Fruit fly (Drosophila melanogaster) whole organism, embryonic: ENCODE data around the gene Rtnl1.

Experiments used
- Abd-B ChIP-seq: fragments of 200-800 bp; sonication (Bioruptor generic); optimal IDR thresholded peaks from 2 replicates; lab custom pipeline; 2018; ENCODE audit warnings: missing biosample characterization, mild to moderate bottlenecking, missing genetic modification characterization, moderate library complexity
- Asciz ChIP-seq: fragments of 200-800 bp; sonication (Bioruptor generic); optimal IDR thresholded peaks from 2 replicates; lab custom pipeline; 2017; ENCODE audit warnings: missing biosample characterization, mild to moderate bottlenecking, missing genetic modification characterization, missing genetic modification reagents
- Awh ChIP-seq: fragments of 200-800 bp; sonication (Bioruptor generic); IDR thresholded peaks from 2 replicates; pipeline ENCODE4, ENCODE4 v1.3.6; 2022; ENCODE audit warnings: missing biosample characterization, missing genetic modification characterization
- CG10565 ChIP-seq: fragments of 200-800 bp; sonication (Bioruptor generic); optimal IDR thresholded peaks from 3 replicates; lab custom pipeline; 2016; ENCODE audit warnings: missing biosample characterization, mild to moderate bottlenecking, missing genetic modification characterization
- CG12071 ChIP-seq: fragments of 200-800 bp; sonication (Bioruptor generic); optimal IDR thresholded peaks from 3 replicates; lab custom pipeline; 2018; ENCODE audit warnings: missing biosample characterization, mild to moderate bottlenecking, missing genetic modification characterization
- CG13894 ChIP-seq: fragments of 200-800 bp; sonication (Bioruptor generic); optimal IDR thresholded peaks from 3 replicates; lab custom pipeline; 2018; ENCODE audit warnings: missing biosample characterization, mild to moderate bottlenecking, missing genetic modification characterization, moderate library complexity
- CG14667 ChIP-seq: fragments of 200-800 bp; sonication (Bioruptor generic); IDR thresholded peaks from 2 replicates; pipeline ENCODE4 v1.3.6; 2022; ENCODE audit warnings: missing biosample characterization, missing genetic modification characterization
- CG18619 ChIP-seq: fragments of 200-800 bp; sonication (Bioruptor generic); optimal IDR thresholded peaks from 3 replicates; lab custom pipeline; 2017; ENCODE audit warnings: missing biosample characterization, mild to moderate bottlenecking, missing genetic modification characterization
- CG2199 ChIP-seq: fragments of 200-800 bp; sonication (Bioruptor generic); IDR thresholded peaks from 3 replicates; pipeline ENCODE4 v1.3.6; 2022; ENCODE audit warnings: missing biosample characterization, missing genetic modification characterization
- CG2875 ChIP-seq: fragments of 200-800 bp; sonication (Bioruptor generic); optimal IDR thresholded peaks from 2 replicates; lab custom pipeline; 2017; ENCODE audit warnings: missing biosample characterization, mild to moderate bottlenecking, missing genetic modification characterization, missing genetic modification reagents
- CG3726 ChIP-seq: fragments of 200-800 bp; sonication (Bioruptor generic); IDR thresholded peaks from 3 replicates; pipeline ENCODE4, ENCODE4 v1.3.6; 2022; ENCODE audit warnings: missing biosample characterization, missing genetic modification characterization
- CG42726 ChIP-seq: fragments of 200-800 bp; sonication (Bioruptor generic); IDR thresholded peaks from 2 replicates; pipeline ENCODE4 v1.3.6; 2022; ENCODE audit warnings: missing biosample characterization, missing genetic modification characterization; ENCODE audit not compliant: partially characterized antibody
- CG6175 ChIP-seq: fragments of 200-800 bp; sonication (Bioruptor generic); IDR thresholded peaks from 3 replicates; pipeline ENCODE4 v1.3.6; 2022; ENCODE audit warnings: missing biosample characterization, missing genetic modification characterization
- CG6683 ChIP-seq: fragments of 200-800 bp; sonication (Bioruptor generic); optimal IDR thresholded peaks from 2 replicates; lab custom pipeline; 2017; ENCODE audit warnings: missing biosample characterization, mild to moderate bottlenecking, missing genetic modification characterization, missing genetic modification reagents
- CG7839 ChIP-seq: fragments of 200-800 bp; sonication (Bioruptor generic); optimal IDR thresholded peaks from 3 replicates; lab custom pipeline; 2018; ENCODE audit warnings: missing biosample characterization, mild to moderate bottlenecking, missing genetic modification characterization, moderate library complexity
- CG8388 ChIP-seq: fragments of 200-800 bp; sonication (Bioruptor generic); optimal IDR thresholded peaks from 2 replicates; lab custom pipeline; 2019; ENCODE audit warnings: missing biosample characterization, mild to moderate bottlenecking, missing genetic modification characterization, moderate library complexity
- CG9215 ChIP-seq: fragments of 200-800 bp; sonication (Bioruptor generic); IDR thresholded peaks from 2 replicates; pipeline ENCODE4 v1.3.6; 2022; ENCODE audit warnings: missing biosample characterization, missing genetic modification characterization
- CG9727 ChIP-seq: fragments of 200-800 bp; sonication (Bioruptor generic); optimal IDR thresholded peaks from 3 replicates; lab custom pipeline; 2017; ENCODE audit warnings: missing biosample characterization, mild to moderate bottlenecking, missing genetic modification characterization
- CG9817 ChIP-seq: fragments of 200-800 bp; sonication (Bioruptor generic); optimal IDR thresholded peaks from 2 replicates; lab custom pipeline; 2018; ENCODE audit warnings: missing biosample characterization, mild to moderate bottlenecking, missing genetic modification characterization, moderate library complexity
- CHES-1-like ChIP-seq: fragments of 200-800 bp; sonication (Bioruptor generic); optimal IDR thresholded peaks from 2 replicates; lab custom pipeline; 2016; ENCODE audit warnings: missing biosample characterization, missing genetic modification characterization
- Dad ChIP-seq: fragments of 200-800 bp; sonication (Bioruptor generic); optimal IDR thresholded peaks from 3 replicates; lab custom pipeline; 2016; ENCODE audit warnings: missing biosample characterization, missing genetic modification characterization
- Doc3 ChIP-seq: fragments of 200-800 bp; sonication (Bioruptor generic); IDR thresholded peaks from 3 replicates; pipeline ENCODE4 v1.3.6; 2022; ENCODE audit warnings: missing biosample characterization, missing genetic modification characterization; ENCODE audit not compliant: partially characterized antibody
- Fer2 ChIP-seq: fragments of 200-800 bp; sonication (Bioruptor generic); optimal IDR thresholded peaks from 2 replicates; lab custom pipeline; 2018; ENCODE audit warnings: missing biosample characterization, mild to moderate bottlenecking, missing genetic modification characterization, moderate library complexity
- Hmr ChIP-seq: fragments of 200-800 bp; sonication (Bioruptor generic); optimal IDR thresholded peaks from 3 replicates; lab custom pipeline; 2017; ENCODE audit warnings: mild to moderate bottlenecking, missing biosample characterization, missing genetic modification reagents, missing genetic modification characterization
- Jarid2 ChIP-seq: fragments of 200-800 bp; sonication (Bioruptor generic); optimal IDR thresholded peaks from 3 replicates; lab custom pipeline; 2017; ENCODE audit warnings: mild to moderate bottlenecking, missing biosample characterization, missing genetic modification reagents, missing genetic modification characterization
- MTF-1 ChIP-seq: fragments of 200-800 bp; sonication (Bioruptor generic); optimal IDR thresholded peaks from 2 replicates; lab custom pipeline; 2018; ENCODE audit warnings: missing biosample characterization, mild to moderate bottlenecking, missing genetic modification characterization, borderline replicate concordance
- Mad ChIP-seq: fragments of 200-800 bp; sonication (Bioruptor generic); optimal IDR thresholded peaks from 2 replicates; lab custom pipeline; 2016; ENCODE audit warnings: missing biosample characterization, missing genetic modification characterization
- Max ChIP-seq: fragments of 200-800 bp; sonication (Bioruptor generic); optimal IDR thresholded peaks from 2 replicates; lab custom pipeline; 2016; ENCODE audit warnings: missing biosample characterization, mild to moderate bottlenecking, missing genetic modification characterization
- Meics ChIP-seq: fragments of 200-800 bp; sonication (Bioruptor generic); optimal IDR thresholded peaks from 2 replicates; lab custom pipeline; 2017; ENCODE audit warnings: missing biosample characterization, mild to moderate bottlenecking, missing genetic modification characterization
- NFAT ChIP-seq: fragments of 200-800 bp; sonication (Bioruptor generic); IDR thresholded peaks from 2 replicates; pipeline ENCODE4 v1.3.6; 2022; ENCODE audit warnings: missing biosample characterization, missing genetic modification characterization
- Nf-YC ChIP-seq: fragments of 200-800 bp; optimal IDR thresholded peaks from 3 replicates; lab custom pipeline; 2019; ENCODE audit warnings: missing biosample characterization, mild to moderate bottlenecking, missing genetic modification characterization, moderate library complexity
- Oli ChIP-seq: fragments of 200-800 bp; sonication (Bioruptor generic); optimal IDR thresholded peaks from 2 replicates; lab custom pipeline; 2018; ENCODE audit warnings: missing biosample characterization, mild to moderate bottlenecking, missing genetic modification characterization, moderate library complexity
- Optix ChIP-seq: fragments of 200-800 bp; sonication (Bioruptor generic); IDR thresholded peaks from 3 replicates; pipeline ENCODE4 v1.3.6; 2022; ENCODE audit warnings: missing biosample characterization, missing genetic modification characterization
- Poxn ChIP-seq: fragments of 200-800 bp; sonication (Bioruptor generic); IDR thresholded peaks from 2 replicates; pipeline ENCODE4 v1.3.6; 2022; ENCODE audit warnings: missing biosample characterization, missing genetic modification characterization
- Sox100B ChIP-seq: fragments of 200-800 bp; sonication (Bioruptor generic); optimal IDR thresholded peaks from 3 replicates; lab custom pipeline; 2018; ENCODE audit warnings: missing biosample characterization, mild to moderate bottlenecking, missing genetic modification characterization
- ash1 ChIP-seq: fragments of 200-800 bp; sonication (Bioruptor generic); optimal IDR thresholded peaks from 2 replicates; lab custom pipeline; 2018; ENCODE audit warnings: missing biosample characterization, mild to moderate bottlenecking, missing genetic modification characterization
- dimm ChIP-seq: fragments of 200-800 bp; sonication (Bioruptor generic); IDR thresholded peaks from 2 replicates; pipeline ENCODE4 v1.3.6; 2022; ENCODE audit warnings: missing biosample characterization, missing genetic modification characterization
- gcm ChIP-seq: fragments of 200-800 bp; sonication (Bioruptor generic); optimal IDR thresholded peaks from 2 replicates; lab custom pipeline; 2019; ENCODE audit warnings: missing biosample characterization, mild to moderate bottlenecking, missing genetic modification characterization, moderate library complexity
- hbn ChIP-seq: fragments of 200-800 bp; sonication (Bioruptor generic); IDR thresholded peaks from 2 replicates; pipeline ENCODE4 v1.3.6; 2022; ENCODE audit warnings: missing biosample characterization, missing genetic modification characterization; ENCODE audit not compliant: partially characterized antibody
- insv ChIP-seq, 2 experiments: fragments of 200-800 bp; sonication (Bioruptor generic); optimal IDR thresholded peaks; 3 replicates each; lab custom pipeline; 2016 to 2018; ENCODE audit warnings: missing biosample characterization in 2 of 2, missing genetic modification characterization in 2 of 2
- kah ChIP-seq: fragments of 200-800 bp; sonication (Bioruptor generic); optimal IDR thresholded peaks from 2 replicates; lab custom pipeline; 2018; ENCODE audit warnings: missing biosample characterization, mild to moderate bottlenecking, missing genetic modification characterization
- pum ChIP-seq: fragments of 200-800 bp; sonication (Bioruptor generic); optimal IDR thresholded peaks from 2 replicates; lab custom pipeline; 2016; ENCODE audit warnings: missing biosample characterization, missing genetic modification characterization
- run ChIP-seq: fragments of 200-800 bp; sonication (Bioruptor generic); optimal IDR thresholded peaks from 3 replicates; lab custom pipeline; 2018; ENCODE audit warnings: missing biosample characterization, mild to moderate bottlenecking, missing genetic modification characterization
- sens ChIP-seq: fragments of 200-800 bp; sonication (Bioruptor generic); peaks from one replicate; lab custom pipeline; 2016; ENCODE audit warnings: missing biosample characterization, missing genetic modification characterization
- sr ChIP-seq: fragments of 200-800 bp; sonication (Bioruptor generic); IDR thresholded peaks from 3 replicates; pipeline ENCODE4 v1.3.6; 2022; ENCODE audit warnings: missing biosample characterization, missing genetic modification characterization
- stc ChIP-seq: fragments of 200-800 bp; sonication (Bioruptor generic); IDR thresholded peaks from 2 replicates; pipeline ENCODE4 v1.3.6; 2022; ENCODE audit warnings: missing biosample characterization, missing genetic modification characterization
- tup ChIP-seq: fragments of 200-800 bp; sonication (Bioruptor generic); optimal IDR thresholded peaks from 2 replicates; lab custom pipeline; 2016; ENCODE audit warnings: missing biosample characterization, mild to moderate bottlenecking, missing genetic modification characterization, moderate library complexity
- twi ChIP-seq: fragments of 200-800 bp; optimal IDR thresholded peaks from 2 replicates; lab custom pipeline; 2019; ENCODE audit warnings: missing biosample characterization, mild to moderate bottlenecking, missing genetic modification characterization, moderate library complexity
- vfl ChIP-seq: fragments of 200-800 bp; sonication (Bioruptor generic); optimal IDR thresholded peaks from 2 replicates; lab custom pipeline; 2016; ENCODE audit warnings: missing biosample characterization, missing genetic modification characterization
- yki ChIP-seq: fragments of >200 bp; optimal IDR thresholded peaks from 3 replicates; lab custom pipeline; 2018

Rtnl1 gene

DNA sequence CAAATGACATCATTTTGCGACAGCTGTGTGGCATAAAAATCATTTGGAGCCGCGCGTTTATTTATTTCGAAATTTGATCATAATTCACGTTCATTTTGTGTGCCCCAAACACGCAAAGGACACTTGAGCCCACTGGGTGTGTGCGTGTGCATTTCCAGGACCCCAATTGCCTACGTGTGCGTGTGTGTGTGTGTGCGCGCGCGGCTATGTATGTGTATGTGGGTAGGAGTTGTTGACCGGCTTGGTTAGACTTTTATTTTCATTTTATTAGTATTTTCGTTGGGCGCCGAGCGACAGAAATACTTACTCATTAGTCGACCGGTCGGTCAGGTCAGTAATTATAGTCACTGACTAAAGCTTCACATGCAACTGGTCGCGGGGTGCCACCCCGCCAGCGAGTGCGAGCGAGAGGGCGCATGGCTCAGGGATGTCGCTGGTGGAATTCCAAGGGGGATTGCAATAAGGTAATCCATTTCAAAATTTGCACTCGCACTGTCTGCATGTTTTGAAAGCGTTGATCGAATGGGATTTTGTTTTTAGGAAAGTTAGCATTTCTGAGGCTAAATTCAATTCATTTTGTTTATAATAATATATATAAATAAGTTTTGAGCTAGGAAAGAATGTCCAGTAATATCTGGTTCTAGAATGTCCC lies 34.1 kb upstream of the Rtnl1 start (continued):
- TF ChIP-seq run (tag; lab: Kevin White, UChicago) (no peak), Optix (peak; percentile 44; the same call in 1 of the 3 replicates), NFAT (GFP tag; lab: Robert Waterston, UW) (peak; percentile 62; the same call in 1 of the 2 replicates), Meics (GFP tag; lab: Kevin White, UChicago) (peak; percentile 50), Nf-YC (tag; lab: Kevin White, UChicago) (peak; percentile 14), CG2875 (no peak), Poxn (GFP tag; lab: Robert Waterston, UW) (no peak), stc (GFP tag; lab: Robert Waterston, UW) (peak; percentile 60), CG12071 (GFP tag; lab: Kevin White, UChicago) (no peak), Abd-B (no peak), CG7839 (tag; lab: Kevin White, UChicago) (peak; percentile 65), vfl (GFP tag; lab: Kevin White, UChicago) (no peak), sens (GFP tag; lab: Kevin White, UChicago) (peak; percentile 47), Awh (GFP tag; lab: Robert Waterston, UW) (no peak), sr (GFP tag; lab: Robert Waterston, UW) (no peak), CG8388 (peak; percentile 27), pum (GFP tag; lab: Kevin White, UChicago) (peak; percentile 40), CG6683 (GFP tag; lab: Kevin White, UChicago) (no peak), Jarid2 (GFP tag; lab: Kevin White, UChicago) (no peak), hbn (GFP tag; lab: Robert Waterston, UW) (no peak), Oli (tag; lab: Kevin White, UChicago) (peak; percentile 53), MTF-1 (GFP tag; lab: Kevin White, UChicago) (no peak), CG10565 (GFP tag; lab: Kevin White, UChicago) (no peak), yki (lab: Kevin White, UChicago) (no peak), ash1 (GFP tag; lab: Kevin White, UChicago) (no peak), CG13894 (no peak), Doc3 (GFP tag; lab: Robert Waterston, UW) (no peak), dimm (no peak), CG9817 (tag; lab: Kevin White, UChicago) (peak; percentile 37), CG6175 (GFP tag; lab: Robert Waterston, UW) (no peak), tup (no peak), twi (no peak), CHES-1-like (GFP tag; lab: Kevin White, UChicago) (no peak), CG2199 (GFP tag; lab: Robert Waterston, UW) (no peak), insv (GFP tag; optimal IDR thresholded peaks at IDR 0.05; lab: Kevin White, UChicago) (no peak), Hmr (GFP tag; lab: Kevin White, UChicago) (peak; percentile 40), CG42726 (no peak), Max (GFP tag; lab: Kevin White, UChicago) (no peak), Dad (GFP tag; lab: Kevin White, UChicago) (no peak), Sox100B (no peak), CG3726 (GFP tag; lab: Robert Waterston, UW) (no peak), kah (GFP tag; lab: Kevin White, UChicago) (no peak), CG18619 (GFP tag; lab: Kevin White, UChicago) (peak; percentile 50), CG9727 (GFP tag; lab: Kevin White, UChicago) (peak; percentile 28), Fer2 (no peak), gcm (GFP tag; lab: Kevin White, UChicago) (no peak), CG9215 (GFP tag; lab: Robert Waterston, UW) (no peak), Asciz (GFP tag; lab: Kevin White, UChicago) (peak; percentile 2), CG14667 (GFP tag; lab: Robert Waterston, UW) (no peak), Mad (GFP tag; lab: Kevin White, UChicago) (peak; percentile 38)
